Fruit fly (Drosophila melanogaster) whole organism, embryonic: ENCODE data around the gene Cdc14.

ENCODE experiments used
- Aef1 ChIP-seq: fragments of 200-800 bp; sonication (Bioruptor generic); IDR thresholded peaks from 3 replicates; pipeline ENCODE4 v1.3.6; 2022; ENCODE audit warnings: missing biosample characterization, missing genetic modification characterization
- Bdp1 ChIP-seq: fragments of 200-800 bp; sonication (Bioruptor generic); optimal IDR thresholded peaks from 3 replicates; lab custom pipeline; 2016; ENCODE audit warnings: missing biosample characterization, missing genetic modification characterization
- Bgb ChIP-seq: fragments of 200-800 bp; sonication (Bioruptor generic); IDR thresholded peaks from 2 replicates; pipeline ENCODE4 v1.3.6; 2022; ENCODE audit warnings: missing biosample characterization, missing genetic modification characterization; ENCODE audit not compliant: partially characterized antibody
- CG10431 ChIP-seq: fragments of 200-800 bp; sonication (Bioruptor generic); optimal IDR thresholded peaks from 3 replicates; lab custom pipeline; 2018; ENCODE audit warnings: missing biosample characterization, mild to moderate bottlenecking, missing genetic modification characterization
- CG11398 ChIP-seq: fragments of 200-800 bp; sonication (Bioruptor generic); optimal IDR thresholded peaks from 2 replicates; lab custom pipeline; 2016; ENCODE audit warnings: missing biosample characterization, missing genetic modification characterization
- CG11456 ChIP-seq: fragments of 200-800 bp; sonication (Bioruptor generic); IDR thresholded peaks from 3 replicates; pipeline ENCODE4 v1.3.6; 2022; ENCODE audit warnings: missing biosample characterization, missing genetic modification characterization
- CG11695 ChIP-seq: fragments of 200-800 bp; sonication (Bioruptor generic); IDR thresholded peaks from 3 replicates; pipeline ENCODE4 v1.3.6; 2022; ENCODE audit warnings: missing biosample characterization, missing genetic modification characterization
- CG12219 ChIP-seq: fragments of 200-800 bp; sonication (Bioruptor generic); optimal IDR thresholded peaks from 3 replicates; lab custom pipeline; 2018; ENCODE audit warnings: missing biosample characterization, mild to moderate bottlenecking, missing genetic modification characterization
- CG13287 ChIP-seq: fragments of 200-800 bp; sonication (Bioruptor generic); IDR thresholded peaks from 2 replicates; pipeline ENCODE4 v1.3.6; 2022; ENCODE audit warnings: missing biosample characterization, missing genetic modification characterization; ENCODE audit not compliant: partially characterized antibody
- CG14860 ChIP-seq: fragments of 200-800 bp; sonication (Bioruptor generic); IDR thresholded peaks from 3 replicates; pipeline ENCODE4 v1.3.6; 2022; ENCODE audit warnings: missing biosample characterization, missing genetic modification characterization; ENCODE audit not compliant: partially characterized antibody
- CG15479 ChIP-seq: fragments of 200-800 bp; sonication (Bioruptor generic); optimal IDR thresholded peaks from 3 replicates; lab custom pipeline; 2019; ENCODE audit warnings: missing biosample characterization, mild to moderate bottlenecking, missing genetic modification characterization, moderate library complexity
- CG1603 ChIP-seq: fragments of 200-800 bp; sonication (Bioruptor generic); optimal IDR thresholded peaks from 2 replicates; lab custom pipeline; 2019; ENCODE audit warnings: missing biosample characterization, mild to moderate bottlenecking, missing genetic modification characterization, moderate library complexity
- CG18599 ChIP-seq: fragments of 200-800 bp; sonication (Bioruptor generic); optimal IDR thresholded peaks from 3 replicates; lab custom pipeline; 2017; ENCODE audit warnings: missing biosample characterization, missing genetic modification characterization, mild to moderate bottlenecking, moderate library complexity, missing genetic modification reagents
- CG30020 ChIP-seq: fragments of 200-800 bp; optimal IDR thresholded peaks from 2 replicates; lab custom pipeline; 2019; ENCODE audit warnings: missing biosample characterization, mild to moderate bottlenecking, missing genetic modification characterization, moderate library complexity
- CG32767 ChIP-seq: fragments of 200-800 bp; sonication (Bioruptor generic); IDR thresholded peaks from 2 replicates; pipeline ENCODE4 v1.3.6; 2022; ENCODE audit warnings: missing biosample characterization, missing genetic modification characterization
- CG34422 ChIP-seq: fragments of 200-800 bp; sonication (Bioruptor generic); IDR thresholded peaks from 3 replicates; pipeline ENCODE4 v1.3.6; 2022; ENCODE audit warnings: missing biosample characterization, missing genetic modification characterization
- CG42726 ChIP-seq: fragments of 200-800 bp; sonication (Bioruptor generic); IDR thresholded peaks from 2 replicates; pipeline ENCODE4 v1.3.6; 2022; ENCODE audit warnings: missing biosample characterization, missing genetic modification characterization; ENCODE audit not compliant: partially characterized antibody
- CG6791 ChIP-seq: fragments of 200-800 bp; sonication (Bioruptor generic); IDR thresholded peaks from 3 replicates; pipeline ENCODE4 v1.3.6; 2022; ENCODE audit warnings: missing biosample characterization, missing genetic modification characterization; ENCODE audit not compliant: partially characterized antibody
- CG8089 ChIP-seq: fragments of 200-800 bp; sonication (Bioruptor generic); optimal IDR thresholded peaks from 3 replicates; lab custom pipeline; 2016; ENCODE audit warnings: missing biosample characterization, missing genetic modification characterization
- D19A ChIP-seq: fragments of 200-800 bp; optimal IDR thresholded peaks from 3 replicates; lab custom pipeline; 2019; ENCODE audit warnings: missing biosample characterization, mild to moderate bottlenecking, missing genetic modification characterization, moderate library complexity
- HmgD ChIP-seq: fragments of 200-800 bp; sonication (Bioruptor generic); optimal IDR thresholded peaks from 3 replicates; lab custom pipeline; 2016; ENCODE audit warnings: missing biosample characterization, missing genetic modification characterization
- Jarid2 ChIP-seq: fragments of 200-800 bp; sonication (Bioruptor generic); optimal IDR thresholded peaks from 3 replicates; lab custom pipeline; 2017; ENCODE audit warnings: mild to moderate bottlenecking, missing biosample characterization, missing genetic modification reagents, missing genetic modification characterization
- NfI ChIP-seq: fragments of 200-800 bp; sonication (Bioruptor generic); optimal IDR thresholded peaks from 3 replicates; lab custom pipeline; 2018; ENCODE audit warnings: missing biosample characterization, mild to moderate bottlenecking, missing genetic modification characterization, moderate library complexity
- Rfx ChIP-seq: fragments of 200-800 bp; sonication (Bioruptor generic); IDR thresholded peaks from 2 replicates; pipeline ENCODE4 v1.3.6; 2022; ENCODE audit warnings: missing biosample characterization, missing genetic modification characterization
- Scr ChIP-seq: fragments of 200-800 bp; sonication (Bioruptor generic); IDR thresholded peaks from 2 replicates; pipeline ENCODE4 v1.3.6; 2022; ENCODE audit warnings: missing biosample characterization, missing genetic modification characterization; ENCODE audit not compliant: partially characterized antibody
- Side ChIP-seq: fragments of 200-800 bp; sonication (Bioruptor generic); optimal IDR thresholded peaks from 2 replicates; lab custom pipeline; 2016; ENCODE audit warnings: missing biosample characterization, missing genetic modification characterization
- Sry-δ ChIP-seq: fragments of 200-800 bp; sonication (Bioruptor generic); optimal IDR thresholded peaks from 2 replicates; lab custom pipeline; 2016; ENCODE audit warnings: missing biosample characterization, missing genetic modification characterization
- Trl ChIP-seq, 3 experiments: fragments of >200 bp in 2 of 3; fragments of 200-800 bp in 1 of 3; sonication (Bioruptor generic) in 1 of 3; optimal IDR thresholded peaks; 2 replicates in 1 of 3; 3 replicates in 2 of 3; lab custom pipeline; 2016 to 2017; ENCODE audit warnings: missing biosample characterization in 1 of 3, missing genetic modification characterization in 1 of 3
- YL-1 ChIP-seq: fragments of 200-800 bp; sonication (Bioruptor generic); optimal IDR thresholded peaks from 3 replicates; lab custom pipeline; 2017; ENCODE audit warnings: missing biosample characterization, mild to moderate bottlenecking, missing genetic modification characterization
- ftz-f1 ChIP-seq: fragments of 200-800 bp; sonication (Bioruptor generic); optimal IDR thresholded peaks from 2 replicates; lab custom pipeline; 2016; ENCODE audit warnings: missing biosample characterization, missing genetic modification characterization
- hb ChIP-seq: fragments of 200-800 bp; sonication (Bioruptor generic); IDR thresholded peaks from 3 replicates; pipeline ENCODE4 v1.3.6; 2022; ENCODE audit warnings: missing biosample characterization, missing genetic modification characterization; ENCODE audit not compliant: partially characterized antibody
- her ChIP-seq: fragments of 200-800 bp; sonication (Bioruptor generic); optimal IDR thresholded peaks from 2 replicates; lab custom pipeline; 2016; ENCODE audit warnings: missing biosample characterization, missing genetic modification characterization
- jing ChIP-seq: fragments of 200-800 bp; sonication (Bioruptor generic); optimal IDR thresholded peaks from 2 replicates; lab custom pipeline; 2018; ENCODE audit warnings: missing biosample characterization, mild to moderate bottlenecking, missing genetic modification characterization
- lov ChIP-seq, 2 experiments: fragments of 200-800 bp in 1 of 2; fragments of >200 bp in 1 of 2; sonication (Bioruptor generic) in 1 of 2; IDR thresholded peaks in 1 of 2; optimal IDR thresholded peaks in 1 of 2; 2 replicates in 1 of 2; 3 replicates in 1 of 2; pipeline versions ENCODE4 v1.3.6 to Lab custom; 2017 to 2022; ENCODE audit warnings: missing biosample characterization in 1 of 2, missing genetic modification characterization in 1 of 2
- peb ChIP-seq: fragments of 200-800 bp; sonication (Bioruptor generic); IDR thresholded peaks from 2 replicates; pipeline ENCODE4 v1.3.6; 2022; ENCODE audit warnings: missing biosample characterization, missing genetic modification characterization
- pita ChIP-seq: fragments of 200-800 bp; sonication (Bioruptor generic); optimal IDR thresholded peaks from 2 replicates; lab custom pipeline; 2017; ENCODE audit warnings: missing biosample characterization, mild to moderate bottlenecking, missing genetic modification characterization
- psq ChIP-seq: fragments of 200-800 bp; sonication (Bioruptor generic); optimal IDR thresholded peaks from 2 replicates; lab custom pipeline; 2017; ENCODE audit warnings: missing biosample characterization, missing genetic modification characterization
- schlank ChIP-seq: fragments of 200-800 bp; sonication (Bioruptor generic); optimal IDR thresholded peaks from 2 replicates; lab custom pipeline; 2018; ENCODE audit warnings: missing biosample characterization, mild to moderate bottlenecking, missing genetic modification characterization
- slbo ChIP-seq: fragments of 200-800 bp; sonication (Bioruptor generic); IDR thresholded peaks from 2 replicates; pipeline ENCODE4 v1.3.6; 2022; ENCODE audit warnings: missing biosample characterization, missing genetic modification characterization
- tna ChIP-seq: fragments of 200-800 bp; sonication (Bioruptor generic); IDR thresholded peaks from 2 replicates; pipeline ENCODE4 v1.3.6; 2022; ENCODE audit warnings: missing biosample characterization, missing genetic modification characterization; ENCODE audit not compliant: partially characterized antibody
- trem ChIP-seq: fragments of 200-800 bp; optimal IDR thresholded peaks from 3 replicates; lab custom pipeline; 2019; ENCODE audit warnings: missing biosample characterization, mild to moderate bottlenecking, missing genetic modification characterization, moderate library complexity
- vvl ChIP-seq: fragments of 200-800 bp; sonication (Bioruptor generic); IDR thresholded peaks from 2 replicates; pipeline ENCODE4 v1.3.6; 2022; ENCODE audit warnings: missing biosample characterization, missing genetic modification characterization
- yki ChIP-seq: fragments of >200 bp; optimal IDR thresholded peaks from 3 replicates; lab custom pipeline; 2018

Cdc14 gene

dm6 chr2L:7811249-7812002 is 923 bp upstream of the Cdc14 start, which contains the start of gene LanB1 (continued):
- TF ChIP-seq CG42726 (GFP tag; lab: Robert Waterston, UW) (peak; percentile 68; the same call in 1 of the 2 replicates), CG11456 (GFP tag; lab: Robert Waterston, UW) (peak; percentile 21; the same call in 1 of the 3 replicates), Bdp1 (no peak), CG8089 (GFP tag; lab: Kevin White, UChicago) (no peak), CG6791 (GFP tag; lab: Robert Waterston, UW) (peak; percentile 61; the same call in 2 of the 3 replicates), CG1603 (tag; lab: Kevin White, UChicago) (peak; percentile 36), CG15479 (GFP tag; lab: Kevin White, UChicago) (peak; percentile 29), NfI (GFP tag; lab: Kevin White, UChicago) (no peak), vvl (GFP tag; lab: Robert Waterston, UW) (peak; percentile 47; the same call in 1 of the 2 replicates), YL-1 (peak; percentile 7), psq (GFP tag; lab: Kevin White, UChicago) (peak; percentile 37), yki (no peak), D19A (tag; lab: Kevin White, UChicago) (peak; percentile 11), CG18599 (peak; percentile 6), Sry-δ (GFP tag; lab: Kevin White, UChicago) (peak; percentile 49), Jarid2 (peak; percentile 93), CG11398 (GFP tag; lab: Kevin White, UChicago) (no peak), HmgD (GFP tag; lab: Kevin White, UChicago) (no peak), pita (GFP tag; lab: Kevin White, UChicago) (no peak), Bgb (GFP tag; lab: Robert Waterston, UW) (peak; percentile 58; the same call in 1 of the 2 replicates), CG10431 (no peak), Rfx (GFP tag; lab: Robert Waterston, UW) (peak; percentile 32; the same call in 1 of the 2 replicates), jing (GFP tag; lab: Kevin White, UChicago) (no peak), peb (no peak), CG12219 (GFP tag; lab: Kevin White, UChicago) (peak; percentile 16), Trl (optimal IDR thresholded peaks at IDR 0.05; lab: Kevin White, UChicago) (peak; percentile 36 to 44), Trl (GFP tag; optimal IDR thresholded peaks at IDR 0.05; lab: Kevin White, UChicago) (no peak), Scr (GFP tag; lab: Robert Waterston, UW) (peak; percentile 32; the same call in 1 of the 2 replicates), CG32767 (GFP tag; lab: Robert Waterston, UW) (peak; percentile 77), schlank (tag; lab: Kevin White, UChicago) (no peak), slbo (GFP tag; lab: Robert Waterston, UW) (0 out of 2 replicates have a peak, but pooled peaks have one; percentile 12), her (GFP tag; lab: Kevin White, UChicago) (peak; percentile 61), Aef1 (no peak), lov (optimal IDR thresholded peaks at IDR 0.05; lab: Kevin White, UChicago) (no peak), lov (GFP tag; IDR thresholded peaks at IDR 0.05; lab: Robert Waterston, UW) (0 out of 3 replicates have a peak, but pooled peaks have one; percentile 27), Side (GFP tag; lab: Kevin White, UChicago) (peak; percentile 31), trem (tag; lab: Kevin White, UChicago) (peak; percentile 39), CG30020 (no peak), tna (peak; percentile 55; the same call in 1 of the 2 replicates), hb (GFP tag; lab: Robert Waterston, UW) (peak; percentile 49; the same call in 1 of the 3 replicates), ftz-f1 (GFP tag; lab: Kevin White, UChicago) (peak; percentile 28), CG14860 (GFP tag; lab: Robert Waterston, UW) (no peak; the same call in 2 of the 3 replicates), CG11695 (GFP tag; lab: Robert Waterston, UW) (no peak), CG13287 (GFP tag; lab: Robert Waterston, UW) (peak; percentile 44), CG34422 (GFP tag; lab: Robert Waterston, UW) (peak; percentile 52; the same call in 1 of the 3 replicates)
